Fruit fly (Drosophila melanogaster) whole organism, embryonic: Measurements from ENCODE around the gene CG3566.

Experiments used
- Adf1 ChIP-seq: fragments of 200-800 bp; sonication (Bioruptor generic); IDR thresholded peaks from 2 replicates; pipeline ENCODE4 v1.3.6; 2022; ENCODE audit warnings: missing biosample characterization, missing genetic modification characterization
- BEAF-32 ChIP-seq: fragments of 200-800 bp; sonication (Bioruptor generic); optimal IDR thresholded peaks from 3 replicates; lab custom pipeline; 2017; ENCODE audit warnings: missing biosample characterization, missing genetic modification characterization, mild to moderate bottlenecking, moderate library complexity, missing genetic modification reagents
- C15 ChIP-seq: fragments of 200-800 bp; sonication (Bioruptor generic); IDR thresholded peaks from 3 replicates; pipeline ENCODE4 v1.3.6; 2022; ENCODE audit warnings: missing biosample characterization, missing genetic modification characterization
- CG10565 ChIP-seq: fragments of 200-800 bp; sonication (Bioruptor generic); optimal IDR thresholded peaks from 3 replicates; lab custom pipeline; 2016; ENCODE audit warnings: missing biosample characterization, mild to moderate bottlenecking, missing genetic modification characterization
- CG11398 ChIP-seq: fragments of 200-800 bp; sonication (Bioruptor generic); optimal IDR thresholded peaks from 2 replicates; lab custom pipeline; 2016; ENCODE audit warnings: missing biosample characterization, missing genetic modification characterization
- CG11696 ChIP-seq: fragments of 200-800 bp; sonication (Bioruptor generic); IDR thresholded peaks from 2 replicates; pipeline ENCODE4 v1.3.6; 2022; ENCODE audit warnings: missing biosample characterization, missing genetic modification characterization
- CG1233 ChIP-seq: fragments of 200-800 bp; sonication (Bioruptor generic); optimal IDR thresholded peaks from 4 replicates; lab custom pipeline; 2018; ENCODE audit warnings: missing biosample characterization, mild to moderate bottlenecking, missing genetic modification characterization
- CG14860 ChIP-seq: fragments of 200-800 bp; sonication (Bioruptor generic); IDR thresholded peaks from 3 replicates; pipeline ENCODE4 v1.3.6; 2022; ENCODE audit warnings: missing biosample characterization, missing genetic modification characterization; ENCODE audit not compliant: partially characterized antibody
- CG17612 ChIP-seq: fragments of 200-800 bp; sonication (Bioruptor generic); IDR thresholded peaks from 2 replicates; pipeline ENCODE4 v1.3.6; 2022; ENCODE audit warnings: missing biosample characterization, missing genetic modification characterization
- CG2712 ChIP-seq: fragments of 200-800 bp; optimal IDR thresholded peaks from 3 replicates; lab custom pipeline; 2019; ENCODE audit warnings: missing biosample characterization, mild to moderate bottlenecking, missing genetic modification characterization, moderate library complexity
- CG3065 ChIP-seq: fragments of 200-800 bp; sonication (Bioruptor generic); optimal IDR thresholded peaks from 2 replicates; lab custom pipeline; 2016; ENCODE audit warnings: missing biosample characterization, missing genetic modification characterization
- CG31224 ChIP-seq: fragments of 200-800 bp; sonication (Bioruptor generic); IDR thresholded peaks from 2 replicates; pipeline ENCODE4 v1.3.6; 2022; ENCODE audit warnings: missing biosample characterization, missing genetic modification characterization
- CG33557 ChIP-seq: fragments of 200-800 bp; sonication (Bioruptor generic); optimal IDR thresholded peaks from 2 replicates; lab custom pipeline; 2019; ENCODE audit warnings: missing biosample characterization, mild to moderate bottlenecking, missing genetic modification characterization, moderate library complexity
- CG34376 ChIP-seq: fragments of 200-800 bp; sonication (Bioruptor generic); optimal IDR thresholded peaks from 2 replicates; lab custom pipeline; 2018; ENCODE audit warnings: missing biosample characterization, mild to moderate bottlenecking, missing genetic modification characterization
- CG34422 ChIP-seq: fragments of 200-800 bp; sonication (Bioruptor generic); IDR thresholded peaks from 3 replicates; pipeline ENCODE4 v1.3.6; 2022; ENCODE audit warnings: missing biosample characterization, missing genetic modification characterization
- CG42726 ChIP-seq: fragments of 200-800 bp; sonication (Bioruptor generic); IDR thresholded peaks from 2 replicates; pipeline ENCODE4 v1.3.6; 2022; ENCODE audit warnings: missing biosample characterization, missing genetic modification characterization; ENCODE audit not compliant: partially characterized antibody
- CG4328 ChIP-seq: fragments of 200-800 bp; sonication (Bioruptor generic); optimal IDR thresholded peaks from 3 replicates; lab custom pipeline; 2017; ENCODE audit warnings: missing biosample characterization, missing genetic modification reagents, missing genetic modification characterization
- CG4424 ChIP-seq: fragments of 200-800 bp; sonication (Bioruptor generic); optimal IDR thresholded peaks from 3 replicates; lab custom pipeline; 2016; ENCODE audit warnings: missing biosample characterization, missing genetic modification characterization
- CG5180 ChIP-seq: fragments of 200-800 bp; sonication (Bioruptor generic); optimal IDR thresholded peaks from 3 replicates; lab custom pipeline; 2017; ENCODE audit warnings: missing biosample characterization, missing genetic modification characterization, mild to moderate bottlenecking, moderate library complexity, missing genetic modification reagents
- CG6689 ChIP-seq: fragments of 200-800 bp; sonication (Bioruptor generic); IDR thresholded peaks from 2 replicates; pipeline ENCODE4 v1.3.6; 2022; ENCODE audit warnings: missing biosample characterization, missing genetic modification characterization
- CG7928 ChIP-seq: fragments of 200-800 bp; sonication (Bioruptor generic); optimal IDR thresholded peaks from 2 replicates; lab custom pipeline; 2017; ENCODE audit warnings: missing biosample characterization, mild to moderate bottlenecking, missing genetic modification characterization
- CG8290 ChIP-seq, 3 experiments: fragments of 200-800 bp; sonication (Bioruptor generic); optimal IDR thresholded peaks; 2 replicates each; lab custom pipeline; 2016 to 2019; ENCODE audit warnings: missing biosample characterization in 3 of 3, missing genetic modification characterization in 3 of 3, mild to moderate bottlenecking in 2 of 3, moderate library complexity in 1 of 3
- Camta ChIP-seq: fragments of 200-800 bp; sonication (Bioruptor generic); optimal IDR thresholded peaks from 2 replicates; lab custom pipeline; 2016; ENCODE audit warnings: missing biosample characterization, missing genetic modification characterization
- CkIIα-i1 ChIP-seq: fragments of 200-800 bp; sonication (Bioruptor generic); IDR thresholded peaks from 2 replicates; pipeline ENCODE4 v1.3.6; 2022; ENCODE audit warnings: missing biosample characterization, missing genetic modification characterization
- D19B ChIP-seq: fragments of 200-800 bp; sonication (Bioruptor generic); optimal IDR thresholded peaks from 2 replicates; lab custom pipeline; 2017; ENCODE audit warnings: missing biosample characterization, mild to moderate bottlenecking, missing genetic modification characterization
- Deaf1 ChIP-seq: fragments of 200-800 bp; optimal IDR thresholded peaks from 3 replicates; lab custom pipeline; 2019; ENCODE audit warnings: missing biosample characterization, mild to moderate bottlenecking, missing genetic modification characterization, moderate library complexity
- Dfd ChIP-seq, 2 experiments: fragments of >200 bp; optimal IDR thresholded peaks; 2 replicates each; lab custom pipeline; 2017; ENCODE audit warnings: missing biosample characterization in 2 of 2, missing genetic modification characterization in 2 of 2
- ERR ChIP-seq: fragments of 200-800 bp; sonication (Bioruptor generic); optimal IDR thresholded peaks from 2 replicates; lab custom pipeline; 2016; ENCODE audit warnings: missing biosample characterization, missing genetic modification characterization
- HmgD ChIP-seq: fragments of 200-800 bp; sonication (Bioruptor generic); optimal IDR thresholded peaks from 3 replicates; lab custom pipeline; 2016; ENCODE audit warnings: missing biosample characterization, missing genetic modification characterization
- Jarid2 ChIP-seq: fragments of 200-800 bp; sonication (Bioruptor generic); optimal IDR thresholded peaks from 3 replicates; lab custom pipeline; 2017; ENCODE audit warnings: mild to moderate bottlenecking, missing biosample characterization, missing genetic modification reagents, missing genetic modification characterization
- Lpt ChIP-seq: fragments of >200 bp; optimal IDR thresholded peaks from 2 replicates; lab custom pipeline; 2018; ENCODE audit warnings: missing biosample characterization, missing genetic modification characterization
- NC2α ChIP-seq: fragments of 200-800 bp; sonication (Bioruptor generic); optimal IDR thresholded peaks from 2 replicates; lab custom pipeline; 2016; ENCODE audit warnings: missing biosample characterization, missing genetic modification characterization
- ab ChIP-seq: fragments of 200-800 bp; sonication (Bioruptor generic); optimal IDR thresholded peaks from 2 replicates; lab custom pipeline; 2016; ENCODE audit warnings: missing biosample characterization, missing genetic modification characterization
- ac ChIP-seq: fragments of 200-800 bp; sonication (Bioruptor generic); optimal IDR thresholded peaks from 3 replicates; lab custom pipeline; 2017; ENCODE audit warnings: missing biosample characterization, mild to moderate bottlenecking, missing genetic modification characterization
- aop ChIP-seq: fragments of 200-800 bp; sonication (Bioruptor generic); IDR thresholded peaks from 2 replicates; pipeline ENCODE4 v1.3.6; 2022; ENCODE audit warnings: missing biosample characterization, missing genetic modification characterization
- crol ChIP-seq: fragments of 200-800 bp; sonication (Bioruptor generic); IDR thresholded peaks from 2 replicates; pipeline ENCODE4 v1.3.6; 2022; ENCODE audit warnings: missing biosample characterization, missing genetic modification characterization
- gcm ChIP-seq: fragments of 200-800 bp; sonication (Bioruptor generic); optimal IDR thresholded peaks from 2 replicates; lab custom pipeline; 2019; ENCODE audit warnings: missing biosample characterization, mild to moderate bottlenecking, missing genetic modification characterization, moderate library complexity
- gsb ChIP-seq: fragments of 200-800 bp; sonication (Bioruptor generic); IDR thresholded peaks from 2 replicates; pipeline ENCODE4 v1.3.6; 2022; ENCODE audit warnings: missing biosample characterization, missing genetic modification characterization
- her ChIP-seq: fragments of 200-800 bp; sonication (Bioruptor generic); optimal IDR thresholded peaks from 2 replicates; lab custom pipeline; 2016; ENCODE audit warnings: missing biosample characterization, missing genetic modification characterization
- hth ChIP-seq: fragments of >200 bp; optimal IDR thresholded peaks from 2 replicates; lab custom pipeline; 2017; ENCODE audit warnings: inconsistent platforms
- inv ChIP-seq: fragments of 200-800 bp; sonication (Bioruptor generic); IDR thresholded peaks from 2 replicates; pipeline ENCODE4 v1.3.6; 2022; ENCODE audit warnings: missing biosample characterization, missing genetic modification characterization; ENCODE audit not compliant: partially characterized antibody
- jing ChIP-seq: fragments of 200-800 bp; sonication (Bioruptor generic); optimal IDR thresholded peaks from 2 replicates; lab custom pipeline; 2018; ENCODE audit warnings: missing biosample characterization, mild to moderate bottlenecking, missing genetic modification characterization
- lilli ChIP-seq: fragments of 200-800 bp; sonication (Bioruptor generic); optimal IDR thresholded peaks from 3 replicates; lab custom pipeline; 2016; ENCODE audit warnings: missing biosample characterization, missing genetic modification characterization
- nerfin-2 ChIP-seq: fragments of 200-800 bp; sonication (Bioruptor generic); IDR thresholded peaks from 2 replicates; pipeline ENCODE4 v1.3.6; 2022; ENCODE audit warnings: missing biosample characterization, missing genetic modification characterization; ENCODE audit not compliant: partially characterized antibody
- oc ChIP-seq: fragments of 200-800 bp; sonication (Bioruptor generic); optimal IDR thresholded peaks from 2 replicates; lab custom pipeline; 2018; ENCODE audit warnings: missing biosample characterization, mild to moderate bottlenecking, missing genetic modification characterization, moderate library complexity
- tgo ChIP-seq: fragments of 200-800 bp; sonication (Bioruptor generic); IDR thresholded peaks from 3 replicates; pipeline ENCODE4 v1.3.6; 2022; ENCODE audit warnings: missing biosample characterization, missing genetic modification characterization
- unpg ChIP-seq: fragments of 200-800 bp; sonication (Bioruptor generic); optimal IDR thresholded peaks from 3 replicates; lab custom pipeline; 2018; ENCODE audit warnings: missing biosample characterization, mild to moderate bottlenecking, missing genetic modification characterization, moderate library complexity
- vvl ChIP-seq: fragments of 200-800 bp; sonication (Bioruptor generic); IDR thresholded peaks from 2 replicates; pipeline ENCODE4 v1.3.6; 2022; ENCODE audit warnings: missing biosample characterization, missing genetic modification characterization
- yki ChIP-seq: fragments of >200 bp; optimal IDR thresholded peaks from 3 replicates; lab custom pipeline; 2018
- zf30C ChIP-seq: fragments of 200-800 bp; sonication (Bioruptor generic); optimal IDR thresholded peaks from 3 replicates; lab custom pipeline; 2018; ENCODE audit warnings: missing biosample characterization, mild to moderate bottlenecking, missing genetic modification characterization
- zfh1 ChIP-seq: fragments of 200-800 bp; sonication (Bioruptor generic); IDR thresholded peaks from 3 replicates; pipeline ENCODE4 v1.3.6; 2022; ENCODE audit warnings: missing biosample characterization, missing genetic modification characterization

CG3566 gene

DNA sequence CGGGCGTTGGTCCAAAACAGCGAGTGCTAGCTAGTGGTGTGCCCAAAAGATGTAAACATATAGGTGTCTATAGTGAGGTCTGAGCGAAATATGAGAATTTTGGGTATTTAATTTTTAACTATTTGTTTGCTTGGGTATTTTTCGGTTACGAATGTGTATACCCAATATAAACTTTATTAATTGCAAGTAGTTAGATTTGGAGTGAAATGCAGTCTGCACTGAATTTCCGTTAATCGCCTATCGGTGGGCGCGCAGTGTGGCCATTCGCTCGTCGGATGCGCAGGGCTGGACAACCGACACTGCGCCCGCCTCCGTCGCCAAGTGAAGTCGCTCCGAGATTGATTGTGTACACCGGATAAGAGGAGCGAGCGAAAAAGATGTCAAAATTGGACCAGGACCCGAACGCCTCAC lies 18.6 kb upstream of the CG3566 start, which contains the start of the genes CG15891 and CG3815 (continued):
- no peak for TF ChIP-seq CG3065 (GFP tag; lab: Kevin White, UChicago)
- no peak for TF ChIP-seq C15 (GFP tag; lab: Robert Waterston, UW)
- TF ChIP-seq CG31224 (GFP tag; lab: Robert Waterston, UW) = peak; percentile 13; the same call in 1 of the 2 replicates
- no peak for TF ChIP-seq CG1233 (GFP tag; lab: Kevin White, UChicago)
- peak; percentile 32; the same call in 1 of the 3 replicates for TF ChIP-seq zfh1 (GFP tag; lab: Robert Waterston, UW)
- TF ChIP-seq NC2α (GFP tag; lab: Kevin White, UChicago) = no peak
- TF ChIP-seq zf30C (GFP tag; lab: Kevin White, UChicago) = no peak
- TF ChIP-seq CG34422 (GFP tag; lab: Robert Waterston, UW) = peak; percentile 61; the same call in 2 of the 3 replicates
- TF ChIP-seq CG11398 (GFP tag; lab: Kevin White, UChicago) = no peak
- peak; percentile 46 for TF ChIP-seq CG8290 (GFP tag; optimal IDR thresholded peaks at IDR 0.05; lab: Kevin White, UChicago)
- TF ChIP-seq CG8290 (tag; optimal IDR thresholded peaks at IDR 0.05; lab: Kevin White, UChicago) = no peak
- TF ChIP-seq CG14860 (GFP tag; lab: Robert Waterston, UW) = no peak
- no peak for TF ChIP-seq yki (lab: Kevin White, UChicago)
- TF ChIP-seq her (GFP tag; lab: Kevin White, UChicago) = peak; percentile 23
- peak; percentile 57 for TF ChIP-seq crol (GFP tag; lab: Robert Waterston, UW)
- no peak for TF ChIP-seq CG4328 (GFP tag; lab: Kevin White, UChicago)
- no peak for TF ChIP-seq oc (tag; lab: Kevin White, UChicago)
- peak; percentile 61 for TF ChIP-seq CG33557 (GFP tag; lab: Kevin White, UChicago)
- no peak for TF ChIP-seq gsb (GFP tag; lab: Robert Waterston, UW)
- peak; percentile 23; the same call in 1 of the 2 replicates for TF ChIP-seq inv (GFP tag; lab: Robert Waterston, UW)
- TF ChIP-seq ERR (GFP tag; lab: Kevin White, UChicago) = no peak
- no peak for TF ChIP-seq ab (GFP tag; lab: Kevin White, UChicago)
- peak; percentile 3 for TF ChIP-seq HmgD (GFP tag; lab: Kevin White, UChicago)
- peak; percentile 28; the same call in 1 of the 2 replicates for TF ChIP-seq Adf1
- TF ChIP-seq hth (lab: Kevin White, UChicago) = no peak
- peak; percentile 32; the same call in 1 of the 2 replicates for TF ChIP-seq vvl (GFP tag; lab: Robert Waterston, UW)
- TF ChIP-seq ac = no peak
- TF ChIP-seq CG10565 (GFP tag; lab: Kevin White, UChicago) = no peak
- TF ChIP-seq CG17612 = no peak
- TF ChIP-seq CG2712 (tag; lab: Kevin White, UChicago) = peak; percentile 67
- TF ChIP-seq jing (GFP tag; lab: Kevin White, UChicago) = no peak
- TF ChIP-seq gcm = peak; percentile 3
- TF ChIP-seq CG4424 (GFP tag; lab: Kevin White, UChicago) = peak; percentile 7
- no peak for TF ChIP-seq Dfd (GFP tag; optimal IDR thresholded peaks at IDR 0.05; lab: Kevin White, UChicago)
- TF ChIP-seq D19B = no peak
- peak; percentile 68 for TF ChIP-seq lilli (GFP tag; lab: Kevin White, UChicago)
- TF ChIP-seq CG6689 (GFP tag; lab: Robert Waterston, UW) = no peak; the same call in 1 of the 2 replicates
- TF ChIP-seq Jarid2 = no peak
- peak; percentile 67 for TF ChIP-seq CG34376 (GFP tag; lab: Kevin White, UChicago)
- no peak for TF ChIP-seq CG5180 (GFP tag; lab: Kevin White, UChicago)
- TF ChIP-seq nerfin-2 (GFP tag; lab: Robert Waterston, UW) = peak; percentile 54
- peak; percentile 44 for TF ChIP-seq unpg (GFP tag; lab: Kevin White, UChicago)
- no peak for TF ChIP-seq Deaf1 (tag; lab: Kevin White, UChicago)
- peak; percentile 33 for TF ChIP-seq Camta (GFP tag; lab: Kevin White, UChicago)
- TF ChIP-seq CG7928 (GFP tag; lab: Kevin White, UChicago) = peak; percentile 93
- no peak for TF ChIP-seq CkIIα-i1 (GFP tag; lab: Robert Waterston, UW)
- TF ChIP-seq tgo (GFP tag; lab: Robert Waterston, UW) = peak; percentile 49; the same call in 1 of the 3 replicates
- TF ChIP-seq CG42726 (GFP tag; lab: Robert Waterston, UW) = 0 out of 2 replicates have a peak, but pooled peaks have one; percentile 8
- TF ChIP-seq aop (GFP tag; lab: Robert Waterston, UW) = no peak
- TF ChIP-seq BEAF-32 = peak; percentile 70
- TF ChIP-seq CG11696 (GFP tag; lab: Robert Waterston, UW) = no peak
- no peak for TF ChIP-seq Lpt
